Worm (Caenorhabditis elegans): ENCODE measurements around the gene dhs-25.
A peak's percentile ranks its signal among the peaks of the same experiment; 100 is the strongest.

DNA sequence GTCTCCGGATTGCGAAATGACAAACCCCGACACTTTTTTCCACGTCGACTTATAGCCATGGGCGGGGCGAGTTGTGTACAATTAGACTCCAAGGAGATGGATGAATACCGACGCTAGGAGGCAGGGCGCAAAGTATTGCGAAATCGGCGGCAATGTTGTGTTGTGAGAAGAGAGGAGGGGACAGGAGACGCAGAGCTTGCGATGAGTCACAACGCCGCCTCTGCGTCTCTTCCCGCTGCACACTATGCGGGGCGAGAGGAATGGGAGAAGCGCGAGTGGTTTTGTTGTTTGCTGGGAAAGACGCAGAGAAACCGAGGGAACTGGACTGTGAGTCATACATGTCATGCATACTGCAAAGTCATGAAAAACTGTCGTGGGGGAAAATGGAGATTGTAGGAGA lies 31.9 kb upstream of the dhs-25 start:
- TF ChIP-seq tlf-1 (GFP tag; optimal IDR thresholded peaks at IDR 0.05) (peak; percentile 57), repo-1 (tag; optimal IDR thresholded peaks at IDR 0.05) (peak; percentile 49), hmg-20 (GFP tag; IDR thresholded peaks at IDR 0.05) (no peak), egl-18 (GFP tag; IDR thresholded peaks at IDR 0.05) (no peak), snpc-4 (GFP tag; optimal IDR thresholded peaks at IDR 0.05) (no peak), snpc-4 (tag; optimal IDR thresholded peaks at IDR 0.05) (peak in 2 of 4 experiments; percentile 52)

Data from whole organism, young adult.